Fruit fly (Drosophila melanogaster): ENCODE results near the gene GatC.

GatC gene

dm6 chr2L:13878801-13879200 lies 45.9 kb upstream of the GatC start (continued):
- no peak for TF ChIP-seq D19A (tag; optimal IDR thresholded peaks at IDR 0.05)
- peak; percentile 38; the same call in 1 of the 2 replicates for TF ChIP-seq Nf-YA (GFP tag; IDR thresholded peaks at IDR 0.05)
- TF ChIP-seq CG12071 (GFP tag; optimal IDR thresholded peaks at IDR 0.05) = peak; percentile 56
- peak; percentile 6 for TF ChIP-seq CG6765 (GFP tag; optimal IDR thresholded peaks at IDR 0.05)
- TF ChIP-seq Dad (GFP tag; optimal IDR thresholded peaks at IDR 0.05) = peak; percentile 34
- peak; percentile 22 for TF ChIP-seq CG4424 (GFP tag; optimal IDR thresholded peaks at IDR 0.05)
- TF ChIP-seq CG5180 (GFP tag; optimal IDR thresholded peaks at IDR 0.05) = peak; percentile 40
- 0 out of 3 replicates have a peak, but pooled peaks have one; percentile 42 for TF ChIP-seq gce (GFP tag; IDR thresholded peaks at IDR 0.05)
- TF ChIP-seq lab (GFP tag; optimal IDR thresholded peaks at IDR 0.05) = peak; percentile 61
- TF ChIP-seq CG8290 (GFP tag; optimal IDR thresholded peaks at IDR 0.05) = no peak
- TF ChIP-seq CG8290 (tag; optimal IDR thresholded peaks at IDR 0.05) = peak in 1 of 2 experiments; percentile 74
- TF ChIP-seq ind (GFP tag; optimal IDR thresholded peaks at IDR 0.05) = no peak
- no peak for TF ChIP-seq ham (GFP tag; IDR thresholded peaks at IDR 0.05)
- TF ChIP-seq chif (GFP tag; optimal IDR thresholded peaks at IDR 0.05) = peak in 1 of 2 experiments; percentile 24
- TF ChIP-seq CG6791 (GFP tag; IDR thresholded peaks at IDR 0.05; ENCODE audit: partially characterized antibody) = peak; percentile 62
- TF ChIP-seq amos (GFP tag; IDR thresholded peaks at IDR 0.05; ENCODE audit: partially characterized antibody) = peak; percentile 66; the same call in 1 of the 2 replicates
- peak; percentile 60 for TF ChIP-seq HHEX (GFP tag; optimal IDR thresholded peaks at IDR 0.05)
- no peak for TF ChIP-seq pita (GFP tag; optimal IDR thresholded peaks at IDR 0.05)
- TF ChIP-seq CG11398 (GFP tag; optimal IDR thresholded peaks at IDR 0.05) = peak; percentile 19
- peak; percentile 64 for TF ChIP-seq Atf6 (GFP tag; IDR thresholded peaks at IDR 0.05)
- TF ChIP-seq zen2 (GFP tag; IDR thresholded peaks at IDR 0.05; ENCODE audit: partially characterized antibody) = peak; percentile 15; the same call in 1 of the 3 replicates
- peak; percentile 17 for TF ChIP-seq Mad (GFP tag; optimal IDR thresholded peaks at IDR 0.05)
- TF ChIP-seq CG12942 (GFP tag; optimal IDR thresholded peaks at IDR 0.05) = no peak
- TF ChIP-seq CG2199 (GFP tag; IDR thresholded peaks at IDR 0.05) = peak; percentile 68; the same call in 1 of the 3 replicates
- TF ChIP-seq chm (GFP tag; IDR thresholded peaks at IDR 0.05) = peak; percentile 90
- TF ChIP-seq pan (optimal IDR thresholded peaks at IDR 0.05) = no peak
- peak in 1 of 2 experiments; percentile 51 for TF ChIP-seq pan (GFP tag; optimal IDR thresholded peaks at IDR 0.05 in 1 of 2, IDR thresholded peaks at IDR 0.05 in 1 of 2)
- TF ChIP-seq wdn (GFP tag; IDR thresholded peaks at IDR 0.05) = peak; percentile 32; the same call in 1 of the 2 replicates
- no peak for TF ChIP-seq CoRest (tag; optimal IDR thresholded peaks at IDR 0.05)
- TF ChIP-seq CG4360 (GFP tag; IDR thresholded peaks at IDR 0.05) = 0 out of 2 replicates have a peak, but pooled peaks have one; percentile 27
- TF ChIP-seq CG13624 (GFP tag; optimal IDR thresholded peaks at IDR 0.05) = peak; percentile 33
- 0 out of 2 replicates have a peak, but pooled peaks have one; percentile 18 for TF ChIP-seq CG32532 (GFP tag; IDR thresholded peaks at IDR 0.05)
- peak; percentile 37; the same call in 1 of the 2 replicates for TF ChIP-seq Adf1 (GFP tag; IDR thresholded peaks at IDR 0.05)
- peak; percentile 15 for TF ChIP-seq CG8924 (tag; optimal IDR thresholded peaks at IDR 0.05)
- TF ChIP-seq Hmx (GFP tag; optimal IDR thresholded peaks at IDR 0.05) = no peak
- TF ChIP-seq bigmax (GFP tag; optimal IDR thresholded peaks at IDR 0.05) = peak; percentile 25
- no peak for TF ChIP-seq org-1 (GFP tag; optimal IDR thresholded peaks at IDR 0.05)
- TF ChIP-seq CG2712 (tag; optimal IDR thresholded peaks at IDR 0.05) = peak; percentile 27
- no peak for TF ChIP-seq Xrp1 (GFP tag; IDR thresholded peaks at IDR 0.05)
- peak; percentile 26; the same call in 1 of the 2 replicates for TF ChIP-seq Scr (GFP tag; IDR thresholded peaks at IDR 0.05; ENCODE audit: partially characterized antibody)
- TF ChIP-seq Gug (GFP tag; IDR thresholded peaks at IDR 0.05) = peak; percentile 33; the same call in 1 of the 4 replicates
- TF ChIP-seq CG18262 (tag; optimal IDR thresholded peaks at IDR 0.05) = no peak
- TF ChIP-seq Side (GFP tag; optimal IDR thresholded peaks at IDR 0.05) = peak; percentile 21
- no peak for TF ChIP-seq crp (GFP tag; optimal IDR thresholded peaks at IDR 0.05)
- TF ChIP-seq MBD-R2 (GFP tag; IDR thresholded peaks at IDR 0.05) = peak; percentile 13; the same call in 1 of the 2 replicates
- TF ChIP-seq CG1602 (GFP tag; optimal IDR thresholded peaks at IDR 0.05) = no peak
- TF ChIP-seq CG13894 (tag; optimal IDR thresholded peaks at IDR 0.05) = peak; percentile 25
- TF ChIP-seq knrl (GFP tag; IDR thresholded peaks at IDR 0.05; ENCODE audit: partially characterized antibody) = peak; percentile 39; the same call in 2 of the 3 replicates
- TF ChIP-seq schlank (tag; optimal IDR thresholded peaks at IDR 0.05) = no peak
- TF ChIP-seq sens-2 (GFP tag; IDR thresholded peaks at IDR 0.05) = peak; percentile 22; the same call in 1 of the 2 replicates
